Fruit fly (Drosophila melanogaster) whole organism, adult: Measurements from ENCODE around the gene Tmhs.

ENCODE experiments used
- CG11617 ChIP-seq: fragments of 200-800 bp; sonication (Bioruptor generic); optimal IDR thresholded peaks from 2 replicates; lab custom pipeline; 2017; ENCODE audit warnings: mild to moderate bottlenecking, missing biosample characterization, missing genetic modification reagents, missing genetic modification characterization
- CG12768 ChIP-seq: fragments of 200-800 bp; sonication (Bioruptor generic); optimal IDR thresholded peaks from 2 replicates; lab custom pipeline; 2017; ENCODE audit warnings: missing biosample characterization, missing genetic modification characterization, mild to moderate bottlenecking, moderate library complexity, missing genetic modification reagents
- CG14711 ChIP-seq: fragments of 200-800 bp; sonication (Bioruptor generic); optimal IDR thresholded peaks from 2 replicates; lab custom pipeline; 2018; ENCODE audit warnings: missing biosample characterization, mild to moderate bottlenecking, missing genetic modification characterization, moderate library complexity
- CG1620 ChIP-seq: fragments of 200-800 bp; sonication (Bioruptor generic); optimal IDR thresholded peaks from 2 replicates; lab custom pipeline; 2016; ENCODE audit warnings: missing biosample characterization, missing genetic modification characterization
- CG33017 ChIP-seq: fragments of 200-800 bp; sonication (Bioruptor generic); optimal IDR thresholded peaks from 2 replicates; lab custom pipeline; 2018; ENCODE audit warnings: missing biosample characterization, mild to moderate bottlenecking, missing genetic modification characterization, moderate library complexity
- CG5204 ChIP-seq: fragments of 200-800 bp; sonication (Bioruptor generic); optimal IDR thresholded peaks from 2 replicates; lab custom pipeline; 2016; ENCODE audit warnings: missing biosample characterization, missing genetic modification characterization
- CG7045 ChIP-seq: fragments of 200-800 bp; sonication (Bioruptor generic); optimal IDR thresholded peaks from 2 replicates; lab custom pipeline; 2017; ENCODE audit warnings: missing biosample characterization, mild to moderate bottlenecking, missing genetic modification characterization
- CG7101 ChIP-seq: fragments of 200-800 bp; sonication (Bioruptor generic); optimal IDR thresholded peaks from 2 replicates; lab custom pipeline; 2018; ENCODE audit warnings: missing biosample characterization, mild to moderate bottlenecking, missing genetic modification characterization, moderate library complexity
- Clk ChIP-seq: fragments of 200-800 bp; sonication (Bioruptor generic); optimal IDR thresholded peaks from 2 replicates; lab custom pipeline; 2017; ENCODE audit warnings: missing biosample characterization, missing genetic modification characterization
- Crg-1 ChIP-seq: fragments of 200-800 bp; sonication (Bioruptor generic); optimal IDR thresholded peaks from 2 replicates; lab custom pipeline; 2016; ENCODE audit warnings: missing biosample characterization, missing genetic modification characterization
- Hr96 ChIP-seq: fragments of 200-800 bp; sonication (Bioruptor generic); optimal IDR thresholded peaks from 2 replicates; lab custom pipeline; 2016; ENCODE audit warnings: missing biosample characterization, missing genetic modification characterization
- Mnt ChIP-seq: fragments of 200-800 bp; sonication (Bioruptor generic); optimal IDR thresholded peaks from 2 replicates; lab custom pipeline; 2016; ENCODE audit warnings: missing biosample characterization, mild to moderate bottlenecking, missing genetic modification characterization
- bab1 ChIP-seq: fragments of 200-800 bp; sonication (Bioruptor generic); optimal IDR thresholded peaks from 3 replicates; lab custom pipeline; 2019; ENCODE audit warnings: missing biosample characterization, mild to moderate bottlenecking, missing genetic modification characterization, moderate library complexity
- cic ChIP-seq: fragments of 200-800 bp; sonication (Bioruptor generic); optimal IDR thresholded peaks from 2 replicates; lab custom pipeline; 2017; ENCODE audit warnings: missing biosample characterization, mild to moderate bottlenecking, missing genetic modification characterization, moderate library complexity
- cnc ChIP-seq, 2 experiments: fragments of >200 bp; optimal IDR thresholded peaks; 2 replicates each; lab custom pipeline; 2017
- kay ChIP-seq: fragments of 200-800 bp; sonication (Bioruptor generic); peaks from one replicate; lab custom pipeline; 2016; ENCODE audit warnings: missing biosample characterization, missing genetic modification characterization, borderline replicate concordance
- ovo ChIP-seq: fragments of 200-800 bp; sonication (Bioruptor generic); optimal IDR thresholded peaks from 2 replicates; lab custom pipeline; 2016; ENCODE audit warnings: missing biosample characterization, missing genetic modification characterization
- pad ChIP-seq: fragments of 200-800 bp; sonication (Bioruptor generic); optimal IDR thresholded peaks from 3 replicates; lab custom pipeline; 2017; ENCODE audit warnings: missing biosample characterization, missing genetic modification characterization, mild to moderate bottlenecking, moderate library complexity, missing genetic modification reagents
- tj ChIP-seq: fragments of 200-800 bp; sonication (Bioruptor generic); optimal IDR thresholded peaks from 3 replicates; lab custom pipeline; 2017; ENCODE audit warnings: missing biosample characterization, mild to moderate bottlenecking, missing genetic modification characterization, moderate library complexity
- toe ChIP-seq: fragments of 200-800 bp; sonication (Bioruptor generic); optimal IDR thresholded peaks from 2 replicates; lab custom pipeline; 2016; ENCODE audit warnings: missing biosample characterization, missing genetic modification characterization

Tmhs gene

dm6 chr3L:1920051-1920450 lies 34.6 kb downstream of the Tmhs start:
- TF ChIP-seq kay (GFP tag; lab: Kevin White, UChicago), result no peak
- no peak for TF ChIP-seq Clk
- TF ChIP-seq ovo (GFP tag; lab: Kevin White, UChicago), result no peak
- TF ChIP-seq Crg-1 (GFP tag; lab: Kevin White, UChicago), result no peak
- TF ChIP-seq CG11617, result no peak
- no peak for TF ChIP-seq bab1 (GFP tag; lab: Kevin White, UChicago)
- TF ChIP-seq CG1620 (GFP tag; lab: Kevin White, UChicago), result no peak
- TF ChIP-seq CG5204 (GFP tag; lab: Kevin White, UChicago), result no peak
- TF ChIP-seq CG7101 (tag; lab: Kevin White, UChicago), result no peak
- TF ChIP-seq pad (GFP tag; lab: Kevin White, UChicago), result no peak
- TF ChIP-seq CG33017 (tag; lab: Kevin White, UChicago), result no peak
- TF ChIP-seq toe (GFP tag; lab: Kevin White, UChicago), result no peak
- TF ChIP-seq CG14711 (tag; lab: Kevin White, UChicago), result no peak
- no peak for TF ChIP-seq cic (GFP tag; lab: Kevin White, UChicago)
- no peak for TF ChIP-seq Hr96 (GFP tag; lab: Kevin White, UChicago)
- no peak for TF ChIP-seq Mnt (GFP tag; lab: Kevin White, UChicago)
- no peak for TF ChIP-seq cnc (optimal IDR thresholded peaks at IDR 0.05; lab: Kevin White, UChicago)
- no peak for TF ChIP-seq CG7045 (GFP tag; lab: Kevin White, UChicago)
- no peak for TF ChIP-seq CG12768

dm6 chr3L:1920943-1921342 lies 35.5 kb downstream of the Tmhs start, which contains the start of gene Dbx:
TSS of gene Dbx (plus strand) at chr3L:1921307.
- no peak for TF ChIP-seq CG14711 (tag; lab: Kevin White, UChicago)
- TF ChIP-seq Clk, result no peak
- no peak for TF ChIP-seq CG7045 (GFP tag; lab: Kevin White, UChicago)

- no peak for TF ChIP-seq CG7101 (tag; lab: Kevin White, UChicago)
- TF ChIP-seq CG12768, result no peak
- TF ChIP-seq pad (GFP tag; lab: Kevin White, UChicago), result no peak
- TF ChIP-seq toe (GFP tag; lab: Kevin White, UChicago), result no peak
- no peak for TF ChIP-seq Crg-1 (GFP tag; lab: Kevin White, UChicago)
- no peak for TF ChIP-seq Hr96 (GFP tag; lab: Kevin White, UChicago)
- TF ChIP-seq kay (GFP tag; lab: Kevin White, UChicago), result no peak
- TF ChIP-seq tj (GFP tag; lab: Kevin White, UChicago), result no peak
- TF ChIP-seq CG14711 (tag; lab: Kevin White, UChicago), result no peak
- no peak for TF ChIP-seq cic (GFP tag; lab: Kevin White, UChicago)
- TF ChIP-seq CG7045 (GFP tag; lab: Kevin White, UChicago), result no peak
- no peak for TF ChIP-seq cnc (optimal IDR thresholded peaks at IDR 0.05; lab: Kevin White, UChicago)
- no peak for TF ChIP-seq Mnt (GFP tag; lab: Kevin White, UChicago)
- no peak for TF ChIP-seq Clk
- no peak for TF ChIP-seq CG1620 (GFP tag; lab: Kevin White, UChicago)
- TF ChIP-seq CG5204 (GFP tag; lab: Kevin White, UChicago), result no peak
- TF ChIP-seq ovo (GFP tag; lab: Kevin White, UChicago), result no peak
- no peak for TF ChIP-seq CG11617
Measured at dm6 chr3L:1928959-1929358, 43.5 kb downstream of the Tmhs start.

- TF ChIP-seq kay (GFP tag; lab: Kevin White, UChicago) (no peak), cic (GFP tag; lab: Kevin White, UChicago) (no peak), CG12768 (no peak), pad (GFP tag; lab: Kevin White, UChicago) (no peak), toe (GFP tag; lab: Kevin White, UChicago) (no peak), CG7045 (GFP tag; lab: Kevin White, UChicago) (no peak), CG7101 (tag; lab: Kevin White, UChicago) (no peak), bab1 (GFP tag; lab: Kevin White, UChicago) (no peak), CG5204 (GFP tag; lab: Kevin White, UChicago) (no peak), tj (GFP tag; lab: Kevin White, UChicago) (no peak), Clk (no peak), CG14711 (tag; lab: Kevin White, UChicago) (no peak)
Measured at dm6 chr3L:1937469-1937868, 52.0 kb downstream of the Tmhs start.

- TF ChIP-seq kay (GFP tag; lab: Kevin White, UChicago) (no peak), tj (GFP tag; lab: Kevin White, UChicago) (no peak), CG11617 (no peak), pad (GFP tag; lab: Kevin White, UChicago) (no peak), CG14711 (tag; lab: Kevin White, UChicago) (no peak), CG7101 (tag; lab: Kevin White, UChicago) (no peak), toe (GFP tag; lab: Kevin White, UChicago) (no peak), Clk (no peak)
Measured at dm6 chr3L:1938767-1939166, 53.3 kb downstream of the Tmhs start, which contains the start of the genes CG46523 and CG5687. TSS of gene CG46523 (minus strand) at chr3L:1939103. TSS of gene CG5687 (minus strand) at chr3L:1939103.

- TF ChIP-seq CG7101 (tag; lab: Kevin White, UChicago) (no peak), Clk (no peak), Mnt (GFP tag; lab: Kevin White, UChicago) (no peak), CG5204 (GFP tag; lab: Kevin White, UChicago) (no peak), CG33017 (tag; lab: Kevin White, UChicago) (no peak), cnc (optimal IDR thresholded peaks at IDR 0.05; lab: Kevin White, UChicago) (no peak), CG7045 (GFP tag; lab: Kevin White, UChicago) (no peak)
Measured at dm6 chr3L:1939983-1940504, 54.6 kb downstream of the Tmhs start.
